Fruit fly (Drosophila melanogaster): ENCODE data around the gene CG8032.

Gene CG8032

dm6 chr3R:8701197-8701596 is 37.3 kb downstream of the CG8032 start:
- TF ChIP-seq z (GFP tag; IDR thresholded peaks at IDR 0.05): no peak
- no peak for TF ChIP-seq CG7556 (GFP tag; optimal IDR thresholded peaks at IDR 0.05)
- peak; percentile 40 for TF ChIP-seq D (optimal IDR thresholded peaks at IDR 0.05)
- no peak for TF ChIP-seq D (GFP tag; optimal IDR thresholded peaks at IDR 0.05)
- no peak for TF ChIP-seq CG18262 (tag; optimal IDR thresholded peaks at IDR 0.05)
- peak; percentile 76 for TF ChIP-seq zen (tag; optimal IDR thresholded peaks at IDR 0.05)
- peak; percentile 82 for TF ChIP-seq cad (GFP tag; optimal IDR thresholded peaks at IDR 0.05)
- no peak for TF ChIP-seq amos (GFP tag; IDR thresholded peaks at IDR 0.05; ENCODE audit: partially characterized antibody)
- TF ChIP-seq CG12104 (GFP tag; optimal IDR thresholded peaks at IDR 0.05): no peak
- peak; percentile 93 for TF ChIP-seq Kr (GFP tag; optimal IDR thresholded peaks at IDR 0.05)
- peak in 1 of 2 experiments; percentile 20 for TF ChIP-seq tll (GFP tag; optimal IDR thresholded peaks at IDR 0.05)
- no peak for TF ChIP-seq CG12071 (GFP tag; optimal IDR thresholded peaks at IDR 0.05)

DNA sequence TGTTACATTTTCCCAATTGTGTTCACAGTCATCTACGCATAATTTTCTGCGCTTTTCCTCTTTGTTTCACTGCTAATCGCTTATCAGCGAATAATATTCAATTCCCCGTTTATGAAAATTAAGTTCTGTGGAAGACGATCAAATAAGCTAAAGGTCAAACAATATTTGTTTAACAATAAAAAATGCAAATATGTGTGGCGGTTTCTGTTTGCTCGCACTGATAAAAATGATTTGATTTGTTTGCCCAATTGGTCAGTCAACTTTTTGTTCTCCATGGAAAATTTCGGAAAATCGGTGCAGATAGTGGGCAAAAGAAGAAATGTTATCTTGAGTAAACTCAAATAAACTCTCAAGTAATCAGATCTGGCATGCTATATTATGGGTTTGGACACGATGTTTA is 40.8 kb downstream of the CG8032 start:
- TF ChIP-seq CG9215 (GFP tag; IDR thresholded peaks at IDR 0.05) (no peak), ac (GFP tag; optimal IDR thresholded peaks at IDR 0.05) (peak; percentile 40), sens (GFP tag) (peak; percentile 81), cad (GFP tag; optimal IDR thresholded peaks at IDR 0.05) (no peak), Tbp (GFP tag; optimal IDR thresholded peaks at IDR 0.05) (no peak), Kr (GFP tag; optimal IDR thresholded peaks at IDR 0.05) (peak; percentile 17), CG1603 (tag; optimal IDR thresholded peaks at IDR 0.05) (peak; percentile 22), CG15696 (tag; optimal IDR thresholded peaks at IDR 0.05) (peak; percentile 38), dmrt11E (tag; optimal IDR thresholded peaks at IDR 0.05) (peak; percentile 1), fd102C (GFP tag; optimal IDR thresholded peaks at IDR 0.05) (peak; percentile 67), CG8281 (tag; optimal IDR thresholded peaks at IDR 0.05) (no peak), CG6813 (GFP tag; optimal IDR thresholded peaks at IDR 0.05) (peak; percentile 32), CG9727 (GFP tag; optimal IDR thresholded peaks at IDR 0.05) (peak; percentile 10), CG2202 (tag; optimal IDR thresholded peaks at IDR 0.05) (peak; percentile 1), CG15479 (GFP tag; optimal IDR thresholded peaks at IDR 0.05) (peak; percentile 40), nmo (GFP tag; optimal IDR thresholded peaks at IDR 0.05) (no peak)

DNA sequence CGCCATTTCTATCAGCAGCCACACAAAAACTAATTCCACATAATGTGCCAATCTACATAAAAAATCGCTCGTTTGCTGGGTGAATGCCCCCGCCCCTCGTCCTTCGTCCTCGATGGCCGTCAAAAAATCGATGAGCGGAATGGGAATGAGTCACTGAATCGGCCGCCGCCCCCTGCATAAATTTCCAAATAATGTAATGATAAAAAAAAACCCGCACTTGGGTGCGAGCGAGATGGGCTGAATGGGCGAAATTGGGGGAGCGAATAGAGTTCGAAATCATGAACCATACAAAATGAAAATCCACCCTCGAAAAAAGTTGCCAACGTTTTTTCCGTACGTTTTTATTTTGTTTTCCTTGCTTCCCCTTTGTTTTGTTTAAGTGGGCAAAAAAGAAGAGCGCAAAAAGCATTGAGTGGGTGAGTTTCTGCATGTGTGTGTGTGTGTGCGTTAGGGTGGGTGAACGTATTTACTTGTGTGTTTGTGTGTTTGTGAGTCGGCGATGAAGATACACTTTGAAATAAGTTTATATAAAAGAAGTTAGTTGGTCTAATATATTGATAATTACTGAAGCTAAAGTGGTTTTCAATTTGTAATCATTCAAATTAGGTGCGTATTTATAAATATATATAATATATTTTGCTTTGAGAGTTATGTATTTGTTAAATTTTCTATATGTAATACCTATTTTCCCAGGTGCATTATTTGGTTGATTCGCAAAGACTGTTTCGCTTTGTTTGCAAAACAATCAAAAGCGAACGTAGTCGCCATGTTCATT is 41.6 kb downstream of the CG8032 start:
- TF ChIP-seq CG18476 (GFP tag; optimal IDR thresholded peaks at IDR 0.05) (no peak), pros (GFP tag; optimal IDR thresholded peaks at IDR 0.05) (peak; percentile 45), CG18619 (GFP tag; optimal IDR thresholded peaks at IDR 0.05) (no peak), gcm (GFP tag; optimal IDR thresholded peaks at IDR 0.05) (no peak), eyg (GFP tag; optimal IDR thresholded peaks at IDR 0.05) (no peak), ken (GFP tag; IDR thresholded peaks at IDR 0.05) (no peak), ftz-f1 (GFP tag; optimal IDR thresholded peaks at IDR 0.05) (no peak), sens (GFP tag) (peak; percentile 64), Hmx (GFP tag; optimal IDR thresholded peaks at IDR 0.05) (no peak), maf-S (GFP tag; optimal IDR thresholded peaks at IDR 0.05) (no peak), z (GFP tag; IDR thresholded peaks at IDR 0.05) (peak; percentile 77; the same call in 2 of the 3 replicates), Gsc (GFP tag; IDR thresholded peaks at IDR 0.05) (no peak), pb (GFP tag; optimal IDR thresholded peaks at IDR 0.05) (no peak), pnt (GFP tag; optimal IDR thresholded peaks at IDR 0.05) (no peak), CG10543 (GFP tag; optimal IDR thresholded peaks at IDR 0.05) (no peak), chif (GFP tag; optimal IDR thresholded peaks at IDR 0.05) (no peak), Ravus (GFP tag; IDR thresholded peaks at IDR 0.05) (no peak), Ptx1 (GFP tag; IDR thresholded peaks at IDR 0.05) (no peak), CG11560 (tag; IDR thresholded peaks at IDR 0.05) (no peak), CG13775 (GFP tag; optimal IDR thresholded peaks at IDR 0.05) (no peak), CG18599 (GFP tag; optimal IDR thresholded peaks at IDR 0.05) (peak; percentile 17), Dip3 (GFP tag; optimal IDR thresholded peaks at IDR 0.05) (no peak), Hand (GFP tag; optimal IDR thresholded peaks at IDR 0.05) (peak; percentile 10), CG9609 (GFP tag; optimal IDR thresholded peaks at IDR 0.05) (no peak)
